Worm (Caenorhabditis elegans) whole organism, L1 larva: ENCODE data around the gene snt-1.

Source experiments
- C34B4.2 ChIP-seq: sonication (generic microtip); optimal IDR thresholded peaks from 2 replicates; lab custom pipeline; 2017; ENCODE audit warnings: mild to moderate bottlenecking, missing genetic modification characterization, missing compliant biosample characterization
- alr-1 ChIP-seq: fragments of 200-800 bp; sonication (Bioruptor generic); optimal IDR thresholded peaks from 2 replicates; lab custom pipeline; 2018; ENCODE audit warnings: borderline replicate concordance, mild to moderate bottlenecking, missing genetic modification characterization, missing compliant biosample characterization
- aly-2 ChIP-seq: fragments of 150-350 bp; optimal IDR thresholded peaks from 2 replicates; lab custom pipeline; 2014; ENCODE audit warnings: missing biosample characterization, missing genetic modification characterization
- ama-1 ChIP-seq: fragments of 150-350 bp; optimal IDR thresholded peaks from 2 replicates; lab custom pipeline; 2014
- blmp-1 ChIP-seq: fragments of 150-350 bp; optimal IDR thresholded peaks from 2 replicates; lab custom pipeline; 2014; ENCODE audit warnings: missing biosample characterization, missing genetic modification characterization
- ceh-8 ChIP-seq: fragments of 200-800 bp; sonication (Bioruptor generic); optimal IDR thresholded peaks from 2 replicates; lab custom pipeline; 2018; ENCODE audit warnings: mild to moderate bottlenecking, missing genetic modification characterization, moderate library complexity, missing compliant biosample characterization
- ces-1 ChIP-seq: fragments of 150-350 bp; optimal IDR thresholded peaks from 2 replicates; lab custom pipeline; 2014; ENCODE audit warnings: missing biosample characterization, missing genetic modification reagents, missing genetic modification characterization
- efl-1 ChIP-seq, 4 experiments: fragments of 150-350 bp; optimal IDR thresholded peaks in 3 of 4; peaks in 1 of 4; 1 replicate in 1 of 4; 2 replicates in 3 of 4; lab custom pipeline; 2014; ENCODE audit warnings: missing biosample characterization in 2 of 4, missing genetic modification characterization in 2 of 4, missing genetic modification reagents in 2 of 4
- egl-13 ChIP-seq: sonication (generic microtip); optimal IDR thresholded peaks from 2 replicates; lab custom pipeline; 2016; ENCODE audit warnings: missing genotype, missing genetic modification reagents, missing genetic modification characterization, missing compliant biosample characterization
- egl-27 ChIP-seq, 2 experiments: fragments of 150-350 bp in 1 of 2; sonication (generic microtip); optimal IDR thresholded peaks; 3 replicates each; lab custom pipeline; 2017 to 2018; ENCODE audit warnings: missing biosample characterization in 2 of 2, missing genetic modification characterization in 2 of 2, missing genetic modification reagents in 2 of 2
- elt-2 ChIP-seq: sonication (generic microtip); optimal IDR thresholded peaks from 2 replicates; lab custom pipeline; 2016; ENCODE audit warnings: missing genetic modification characterization, mild to moderate bottlenecking, inconsistent platforms, missing compliant biosample characterization, missing genetic modification reagents
- elt-3 ChIP-seq, 6 experiments: fragments of 150-350 bp in 1 of 6; sonication (generic microtip); optimal IDR thresholded peaks; 2 replicates each; lab custom pipeline; 2017 to 2018; ENCODE audit warnings: missing biosample characterization in 6 of 6, missing genetic modification characterization in 6 of 6, inconsistent platforms in 1 of 6
- ets-5 ChIP-seq: fragments of 200-800 bp; sonication (Bioruptor generic); IDR thresholded peaks from 2 replicates; pipeline ENCODE4 v1.3.6; 2022; ENCODE audit warnings: missing genetic modification characterization, missing compliant biosample characterization
- fkh-4 ChIP-seq: sonication (generic microtip); optimal IDR thresholded peaks from 2 replicates; lab custom pipeline; 2016; ENCODE audit warnings: missing compliant biosample characterization, missing genetic modification characterization, borderline replicate concordance
- fos-1 ChIP-seq: fragments of 150-350 bp; optimal IDR thresholded peaks from 2 replicates; lab custom pipeline; 2014; ENCODE audit warnings: missing biosample characterization, missing genetic modification characterization
- grh-1 ChIP-seq: fragments of 200-800 bp; sonication (Bioruptor generic); IDR thresholded peaks from 2 replicates; pipeline ENCODE4 v1.3.6; 2022; ENCODE audit warnings: missing genetic modification reagents, missing genetic modification characterization, missing compliant biosample characterization
- hlh-17 ChIP-seq: fragments of 200-800 bp; sonication (Bioruptor generic); optimal IDR thresholded peaks from 2 replicates; lab custom pipeline; 2018; ENCODE audit warnings: missing genetic modification characterization, mild to moderate bottlenecking, missing compliant biosample characterization, moderate library complexity, borderline replicate concordance
- hlh-4 ChIP-seq: sonication (generic microtip); optimal IDR thresholded peaks from 2 replicates; lab custom pipeline; 2016; ENCODE audit warnings: mild to moderate bottlenecking, missing genetic modification characterization, missing compliant biosample characterization
- irx-1 ChIP-seq: sonication (generic microtip); optimal IDR thresholded peaks from 2 replicates; lab custom pipeline; 2016; ENCODE audit warnings: missing genetic modification characterization, missing compliant biosample characterization
- lin-13 ChIP-seq: fragments of 150-350 bp; optimal IDR thresholded peaks from 2 replicates; lab custom pipeline; 2014; ENCODE audit warnings: missing biosample characterization, missing genetic modification reagents, missing genetic modification characterization
- lin-35 ChIP-seq, 2 experiments: fragments of 150-350 bp; optimal IDR thresholded peaks; 2 replicates each; lab custom pipeline; 2014; ENCODE audit warnings: missing biosample characterization in 2 of 2, missing genetic modification characterization in 2 of 2, missing genetic modification reagents in 2 of 2
- lsy-2 ChIP-seq, 2 experiments: fragments of 150-350 bp; optimal IDR thresholded peaks; 2 replicates each; lab custom pipeline; 2014; ENCODE audit warnings: missing biosample characterization in 2 of 2, missing genetic modification characterization in 2 of 2
- mab-9 ChIP-seq: fragments of 200-800 bp; sonication (Bioruptor generic); IDR thresholded peaks from 2 replicates; pipeline ENCODE4 v1.3.6; 2022; ENCODE audit warnings: missing genetic modification reagents, missing genetic modification characterization, missing compliant biosample characterization
- mdl-1 ChIP-seq, 2 experiments: fragments of 150-350 bp; optimal IDR thresholded peaks; 2 replicates each; lab custom pipeline; 2014 to 2017; ENCODE audit warnings: missing biosample characterization in 2 of 2, missing genetic modification characterization in 2 of 2, inconsistent platforms in 1 of 2
- mef-2 ChIP-seq: fragments of 150-350 bp; optimal IDR thresholded peaks from 2 replicates; lab custom pipeline; 2014; ENCODE audit warnings: missing biosample characterization, missing genetic modification characterization
- mep-1 ChIP-seq: fragments of 150-350 bp; optimal IDR thresholded peaks from 2 replicates; lab custom pipeline; 2014; ENCODE audit warnings: missing biosample characterization, missing genetic modification characterization
- nhr-19 ChIP-seq: fragments of 200-800 bp; sonication (Bioruptor generic); conservative IDR thresholded peaks from 2 replicates; pipeline ENCODE4 v1.3.6; 2022; ENCODE audit warnings: missing genetic modification characterization, missing compliant biosample characterization
- nhr-76 ChIP-seq: sonication (generic microtip); optimal IDR thresholded peaks from 2 replicates; lab custom pipeline; 2017; ENCODE audit warnings: missing biosample characterization, missing genetic modification characterization
- nhr-77 ChIP-seq: fragments of 150-350 bp; optimal IDR thresholded peaks from 2 replicates; lab custom pipeline; 2014; ENCODE audit warnings: missing biosample characterization, missing genetic modification characterization
- nhr-84 ChIP-seq: sonication (generic microtip); optimal IDR thresholded peaks from 2 replicates; lab custom pipeline; 2017; ENCODE audit warnings: missing biosample characterization, missing genetic modification characterization
- nhr-85 ChIP-seq: sonication (generic microtip); peaks from one replicate; lab custom pipeline; 2016; ENCODE audit warnings: missing genetic modification characterization, inconsistent platforms, missing compliant biosample characterization
- nhr-90 ChIP-seq: sonication (generic microtip); optimal IDR thresholded peaks from 2 replicates; lab custom pipeline; 2016; ENCODE audit warnings: mild to moderate bottlenecking, missing genetic modification characterization, missing compliant biosample characterization; ENCODE audit not compliant: poor library complexity
- pqm-1 ChIP-seq: sonication (generic microtip); optimal IDR thresholded peaks from 3 replicates; lab custom pipeline; 2017; ENCODE audit warnings: missing biosample characterization, missing genetic modification characterization
- rnt-1 ChIP-seq: sonication (generic microtip); optimal IDR thresholded peaks from 2 replicates; lab custom pipeline; 2016; ENCODE audit warnings: mild to moderate bottlenecking, missing genetic modification characterization, moderate library complexity, missing compliant biosample characterization
- snpc-4 ChIP-seq: fragments of 150-350 bp; optimal IDR thresholded peaks from 2 replicates; lab custom pipeline; 2014; ENCODE audit warnings: missing biosample characterization, missing genetic modification characterization
- snu-23 ChIP-seq: sonication (generic microtip); optimal IDR thresholded peaks from 2 replicates; lab custom pipeline; 2016; ENCODE audit warnings: missing genetic modification characterization, missing compliant biosample characterization
- sptf-1 ChIP-seq: fragments of 150-350 bp; optimal IDR thresholded peaks from 2 replicates; lab custom pipeline; 2014; ENCODE audit warnings: missing biosample characterization, missing genetic modification characterization
- sup-37 ChIP-seq: fragments of 200-800 bp; sonication (Bioruptor generic); optimal IDR thresholded peaks from 2 replicates; lab custom pipeline; 2018; ENCODE audit warnings: mild to moderate bottlenecking, missing genetic modification characterization, missing compliant biosample characterization
- tbx-2 ChIP-seq: sonication (generic microtip); optimal IDR thresholded peaks from 2 replicates; lab custom pipeline; 2016; ENCODE audit warnings: missing genetic modification characterization, missing compliant biosample characterization
- unc-130 ChIP-seq: fragments of 150-350 bp; optimal IDR thresholded peaks from 2 replicates; lab custom pipeline; 2017; ENCODE audit warnings: missing biosample characterization, missing genetic modification characterization, inconsistent platforms
- unc-62 ChIP-seq: fragments of 150-350 bp; optimal IDR thresholded peaks from 2 replicates; lab custom pipeline; 2014; ENCODE audit warnings: missing biosample characterization, missing genetic modification reagents, missing genetic modification characterization
- unc-98 ChIP-seq: fragments of 200-800 bp; sonication (Bioruptor generic); IDR thresholded peaks from 2 replicates; pipeline ENCODE4 v1.3.6; 2022; ENCODE audit warnings: missing genetic modification characterization, missing compliant biosample characterization
- vab-15 ChIP-seq: sonication (generic microtip); optimal IDR thresholded peaks from 2 replicates; lab custom pipeline; 2017; ENCODE audit warnings: missing genotype, mild to moderate bottlenecking, missing genetic modification characterization, missing compliant biosample characterization
- xbp-1 ChIP-seq: sonication (generic microtip); optimal IDR thresholded peaks from 2 replicates; lab custom pipeline; 2016; ENCODE audit warnings: missing genetic modification characterization, missing compliant biosample characterization
- ztf-11 ChIP-seq, 2 experiments: sonication (generic microtip); optimal IDR thresholded peaks; 2 replicates each; lab custom pipeline; 2016 to 2017; ENCODE audit warnings: missing genetic modification characterization in 2 of 2, missing biosample characterization in 1 of 2, missing compliant biosample characterization in 1 of 2
- ztf-4 ChIP-seq: fragments of 150-350 bp; optimal IDR thresholded peaks from 2 replicates; lab custom pipeline; 2014; ENCODE audit warnings: missing biosample characterization, missing genetic modification characterization

Gene snt-1

DNA sequence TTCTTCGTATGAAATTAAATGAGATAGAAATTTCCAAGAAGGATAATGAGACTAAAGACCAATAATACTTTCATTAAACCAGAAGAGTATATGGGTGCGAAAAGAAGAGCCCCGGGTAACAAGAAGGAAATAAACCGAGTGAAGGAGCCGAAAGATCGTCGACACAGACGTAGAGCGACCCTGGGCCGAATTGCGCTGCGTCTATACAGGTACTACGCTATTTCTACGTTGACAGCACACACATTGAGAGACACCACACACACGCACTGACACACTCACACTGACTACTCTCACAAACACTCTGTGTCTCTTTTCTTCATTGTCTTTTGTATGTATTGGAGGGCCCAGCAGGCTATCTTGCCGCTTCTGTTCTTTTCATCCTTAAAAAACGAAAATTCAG lies 48.1 kb downstream of the snt-1 start (continued):
- peak; percentile 5 for TF ChIP-seq xbp-1
- TF ChIP-seq efl-1 (optimal IDR thresholded peaks at IDR 0.05; lab: Kevin White, UChicago) = peak; percentile 35 to 63
- no peak for TF ChIP-seq efl-1 (GFP tag; optimal IDR thresholded peaks at IDR 0.05 in 1 of 2; lab: Kevin White, UChicago)
- no peak for TF ChIP-seq grh-1 (GFP tag; lab: Robert Waterston, UW)
- no peak for TF ChIP-seq unc-62 (GFP tag; lab: Kevin White, UChicago)
- no peak for TF ChIP-seq nhr-76
- peak; percentile 12 to 61 for TF ChIP-seq lsy-2 (tag; optimal IDR thresholded peaks at IDR 0.05; lab: Kevin White, UChicago)
- TF ChIP-seq pqm-1 (tag; lab: Kevin White, UChicago) = no peak
- TF ChIP-seq elt-3 (tag; optimal IDR thresholded peaks at IDR 0.05; lab: Kevin White, UChicago) = no peak
- peak in 1 of 2 experiments; percentile 73 for TF ChIP-seq mdl-1 (tag; optimal IDR thresholded peaks at IDR 0.05; lab: Kevin White, UChicago)
- TF ChIP-seq sptf-1 (tag; lab: Kevin White, UChicago) = no peak
- TF ChIP-seq unc-130 (tag; lab: Kevin White, UChicago) = no peak
- TF ChIP-seq nhr-90 (tag; lab: Kevin White, UChicago) = no peak
- peak; percentile 62 for TF ChIP-seq snu-23
- TF ChIP-seq rnt-1 (tag; lab: Kevin White, UChicago) = peak; percentile 48
- TF ChIP-seq egl-13 (tag; lab: Kevin White, UChicago) = no peak
- no peak for TF ChIP-seq hlh-4 (tag; lab: Kevin White, UChicago)
- TF ChIP-seq lin-13 = no peak
- no peak for TF ChIP-seq egl-27 (tag; optimal IDR thresholded peaks at IDR 0.05; lab: Kevin White, UChicago)
- TF ChIP-seq ama-1 (lab: Kevin White, UChicago) = no peak
- peak; percentile 42 to 48 for TF ChIP-seq lin-35 (GFP tag; optimal IDR thresholded peaks at IDR 0.05; lab: Kevin White, UChicago)
- TF ChIP-seq snpc-4 (tag; lab: Kevin White, UChicago) = peak; percentile 20
- no peak for TF ChIP-seq nhr-85 (tag; lab: Kevin White, UChicago)
- no peak for TF ChIP-seq hlh-17 (GFP tag; lab: Kevin White, UChicago)
- no peak for TF ChIP-seq alr-1 (tag; lab: Kevin White, UChicago)
- no peak for TF ChIP-seq elt-2 (tag; lab: Kevin White, UChicago)
- TF ChIP-seq tbx-2 (tag; lab: Kevin White, UChicago) = peak; percentile 26
- no peak for TF ChIP-seq mab-9 (GFP tag; lab: Robert Waterston, UW)
- TF ChIP-seq ceh-8 (GFP tag; lab: Kevin White, UChicago) = no peak
- no peak for TF ChIP-seq aly-2
- TF ChIP-seq ets-5 (GFP tag; lab: Robert Waterston, UW) = no peak
- peak; percentile 13 for TF ChIP-seq ztf-4 (tag; lab: Kevin White, UChicago)
- TF ChIP-seq nhr-77 (tag; lab: Kevin White, UChicago) = peak; percentile 55
- no peak for TF ChIP-seq C34B4.2
- TF ChIP-seq fkh-4 (tag; lab: Kevin White, UChicago) = no peak
- TF ChIP-seq fos-1 (tag; lab: Kevin White, UChicago) = no peak
- no peak for TF ChIP-seq mef-2 (tag; lab: Kevin White, UChicago)

DNA sequence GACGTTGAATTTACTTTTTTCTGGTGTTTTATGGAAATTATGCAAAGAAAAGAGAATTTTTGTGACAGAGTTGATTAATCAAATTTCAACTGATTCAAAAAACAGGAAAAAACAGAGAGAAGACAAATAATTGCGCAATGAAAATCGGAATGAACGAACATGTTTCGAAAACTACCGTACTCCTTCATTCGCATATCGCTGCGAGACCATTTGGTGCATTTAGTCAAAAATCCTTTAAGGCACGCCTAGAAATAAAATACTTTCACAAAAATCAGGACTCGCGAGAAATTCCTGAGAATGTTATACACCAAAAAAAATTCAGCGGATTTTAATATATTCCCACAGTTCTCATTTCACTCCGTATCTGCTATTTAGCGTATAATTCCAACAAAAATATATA lies 49.3 kb downstream of the snt-1 start:
- no peak for TF ChIP-seq ces-1 (GFP tag; lab: Kevin White, UChicago)
- TF ChIP-seq unc-130 (tag; lab: Kevin White, UChicago) = no peak
- no peak for TF ChIP-seq unc-98
- no peak for TF ChIP-seq grh-1 (GFP tag; lab: Robert Waterston, UW)
- TF ChIP-seq nhr-84 (tag; lab: Kevin White, UChicago) = no peak
- TF ChIP-seq nhr-76 = no peak
- TF ChIP-seq snu-23 = no peak
- TF ChIP-seq egl-13 (tag; lab: Kevin White, UChicago) = no peak
- no peak for TF ChIP-seq ztf-11 (tag; optimal IDR thresholded peaks at IDR 0.05; lab: Kevin White, UChicago)
- no peak for TF ChIP-seq nhr-19 (GFP tag; lab: Robert Waterston, UW)
- no peak for TF ChIP-seq vab-15
- no peak for TF ChIP-seq irx-1 (tag; lab: Kevin White, UChicago)
- no peak for TF ChIP-seq pqm-1 (tag; lab: Kevin White, UChicago)
- TF ChIP-seq mep-1 (tag; lab: Kevin White, UChicago) = no peak
- no peak for TF ChIP-seq sup-37 (GFP tag; lab: Kevin White, UChicago)
- TF ChIP-seq aly-2 = no peak
- TF ChIP-seq blmp-1 = no peak
